Fruit fly (Drosophila melanogaster) whole organism, prepupa: ENCODE data around the gene CG34316.

Source experiments
- Blimp-1 ChIP-seq: fragments of 200-800 bp; sonication (Bioruptor generic); optimal IDR thresholded peaks from 3 replicates; lab custom pipeline; 2017; ENCODE audit warnings: missing biosample characterization, missing genetic modification characterization, mild to moderate bottlenecking, moderate library complexity, missing genetic modification reagents
- CG10669 ChIP-seq: fragments of 200-800 bp; sonication (Bioruptor generic); optimal IDR thresholded peaks from 3 replicates; lab custom pipeline; 2018; ENCODE audit warnings: missing biosample characterization, mild to moderate bottlenecking, missing genetic modification characterization, moderate library complexity
- CG11294 ChIP-seq: fragments of 200-800 bp; sonication (Bioruptor generic); IDR thresholded peaks from 2 replicates; pipeline ENCODE4 v1.3.6; 2022; ENCODE audit warnings: missing biosample characterization, missing genetic modification characterization
- CG15336 ChIP-seq: fragments of 200-800 bp; sonication (Bioruptor generic); IDR thresholded peaks from 2 replicates; pipeline ENCODE4 v1.3.6; 2022; ENCODE audit warnings: missing biosample characterization, missing genetic modification characterization
- CG1621 ChIP-seq: fragments of 200-800 bp; sonication (Bioruptor generic); optimal IDR thresholded peaks from 3 replicates; lab custom pipeline; 2018; ENCODE audit warnings: missing biosample characterization, mild to moderate bottlenecking, missing genetic modification characterization
- CG3032 ChIP-seq: fragments of 200-800 bp; optimal IDR thresholded peaks from 2 replicates; lab custom pipeline; 2019; ENCODE audit warnings: missing biosample characterization, mild to moderate bottlenecking, missing genetic modification characterization, moderate library complexity
- CG31627 ChIP-seq: fragments of 200-800 bp; sonication (Bioruptor generic); optimal IDR thresholded peaks from 3 replicates; lab custom pipeline; 2016; ENCODE audit warnings: missing biosample characterization, missing genetic modification characterization
- CG3919 ChIP-seq: fragments of 200-800 bp; sonication (Bioruptor generic); optimal IDR thresholded peaks from 3 replicates; lab custom pipeline; 2016; ENCODE audit warnings: missing biosample characterization, missing genetic modification characterization
- CG4318 ChIP-seq: fragments of 200-800 bp; sonication (Bioruptor generic); optimal IDR thresholded peaks from 3 replicates; lab custom pipeline; 2017; ENCODE audit warnings: missing biosample characterization, mild to moderate bottlenecking, missing genetic modification characterization
- CG6163 ChIP-seq: fragments of 200-800 bp; sonication (Bioruptor generic); IDR thresholded peaks from 3 replicates; pipeline ENCODE4 v1.3.6; 2022; ENCODE audit warnings: missing biosample characterization, missing genetic modification characterization
- CG6792 ChIP-seq: fragments of 200-800 bp; sonication (Bioruptor generic); optimal IDR thresholded peaks from 3 replicates; lab custom pipeline; 2016; ENCODE audit warnings: missing biosample characterization, missing genetic modification characterization
- CG6808 ChIP-seq: fragments of 200-800 bp; sonication (Bioruptor generic); optimal IDR thresholded peaks from 3 replicates; lab custom pipeline; 2017; ENCODE audit warnings: missing biosample characterization, missing genetic modification characterization, mild to moderate bottlenecking, moderate library complexity, missing genetic modification reagents
- CG6854 ChIP-seq: fragments of 200-800 bp; sonication (Bioruptor generic); optimal IDR thresholded peaks from 2 replicates; lab custom pipeline; 2017; ENCODE audit warnings: missing biosample characterization, mild to moderate bottlenecking, missing genetic modification characterization
- CG8119 ChIP-seq: fragments of 200-800 bp; sonication (Bioruptor generic); IDR thresholded peaks from 3 replicates; pipeline ENCODE4 v1.3.6; 2022; ENCODE audit warnings: missing biosample characterization, missing genetic modification characterization
- CG8319 ChIP-seq: fragments of 200-800 bp; sonication (Bioruptor generic); optimal IDR thresholded peaks from 3 replicates; lab custom pipeline; 2016; ENCODE audit warnings: missing biosample characterization, missing genetic modification characterization
- CG8632 ChIP-seq: fragments of 200-800 bp; sonication (Bioruptor generic); optimal IDR thresholded peaks from 3 replicates; lab custom pipeline; 2016; ENCODE audit warnings: missing biosample characterization, missing genetic modification characterization
- CG9139 ChIP-seq: fragments of 200-800 bp; sonication (Bioruptor generic); optimal IDR thresholded peaks from 3 replicates; lab custom pipeline; 2017; ENCODE audit warnings: missing biosample characterization, mild to moderate bottlenecking, missing genetic modification characterization
- Eip78C ChIP-seq: fragments of 200-800 bp; sonication (Bioruptor generic); peaks from one replicate; lab custom pipeline; 2016; ENCODE audit warnings: missing biosample characterization, missing genetic modification characterization
- Eip93F ChIP-seq: fragments of 200-800 bp; sonication (Bioruptor generic); optimal IDR thresholded peaks from 2 replicates; lab custom pipeline; 2016; ENCODE audit warnings: missing biosample characterization, mild to moderate bottlenecking, missing genetic modification characterization
- Ets21C ChIP-seq: fragments of 200-800 bp; sonication (Bioruptor generic); optimal IDR thresholded peaks from 3 replicates; lab custom pipeline; 2016; ENCODE audit warnings: missing biosample characterization, missing genetic modification characterization
- Gug ChIP-seq: fragments of 200-800 bp; sonication (Bioruptor generic); IDR thresholded peaks from 2 replicates; pipeline ENCODE4 v1.3.6; 2022; ENCODE audit warnings: missing biosample characterization, missing genetic modification characterization
- Hr39 ChIP-seq: fragments of 200-800 bp; sonication (Bioruptor generic); optimal IDR thresholded peaks from 2 replicates; lab custom pipeline; 2016; ENCODE audit warnings: missing biosample characterization, missing genetic modification characterization
- Hr4 ChIP-seq: fragments of 200-800 bp; sonication (Bioruptor generic); optimal IDR thresholded peaks from 3 replicates; lab custom pipeline; 2016; ENCODE audit warnings: missing biosample characterization, missing genetic modification characterization
- Smox ChIP-seq: fragments of 200-800 bp; sonication (Bioruptor generic); optimal IDR thresholded peaks from 3 replicates; lab custom pipeline; 2016; ENCODE audit warnings: missing biosample characterization, missing genetic modification characterization
- Sox14 ChIP-seq: fragments of 200-800 bp; sonication (Bioruptor generic); optimal IDR thresholded peaks from 3 replicates; lab custom pipeline; 2016; ENCODE audit warnings: missing biosample characterization, missing genetic modification characterization
- acj6 ChIP-seq: fragments of 200-800 bp; sonication (Bioruptor generic); optimal IDR thresholded peaks from 3 replicates; lab custom pipeline; 2016; ENCODE audit warnings: missing biosample characterization, missing genetic modification characterization
- cyc ChIP-seq: fragments of 200-800 bp; sonication (Bioruptor generic); optimal IDR thresholded peaks from 3 replicates; lab custom pipeline; 2016; ENCODE audit warnings: missing biosample characterization, missing genetic modification characterization
- dsx ChIP-seq: fragments of 200-800 bp; optimal IDR thresholded peaks from 3 replicates; lab custom pipeline; 2019; ENCODE audit warnings: missing biosample characterization, mild to moderate bottlenecking, missing genetic modification characterization, moderate library complexity; ENCODE audit not compliant: poor library complexity, severe bottlenecking
- eg ChIP-seq: fragments of 200-800 bp; sonication (Bioruptor generic); IDR thresholded peaks from 3 replicates; pipeline ENCODE4 v1.3.6; 2022; ENCODE audit warnings: missing biosample characterization, missing genetic modification characterization
- esn ChIP-seq: fragments of 200-800 bp; sonication (Bioruptor generic); optimal IDR thresholded peaks from 2 replicates; lab custom pipeline; 2016; ENCODE audit warnings: missing biosample characterization, mild to moderate bottlenecking, missing genetic modification characterization, moderate library complexity
- fd85E ChIP-seq: fragments of 200-800 bp; sonication (Bioruptor generic); optimal IDR thresholded peaks from 3 replicates; lab custom pipeline; 2016; ENCODE audit warnings: missing biosample characterization, missing genetic modification characterization
- lz ChIP-seq: fragments of 200-800 bp; sonication (Bioruptor generic); optimal IDR thresholded peaks from 3 replicates; lab custom pipeline; 2016; ENCODE audit warnings: missing biosample characterization, missing genetic modification characterization
- net ChIP-seq: fragments of 200-800 bp; sonication (Bioruptor generic); optimal IDR thresholded peaks from 3 replicates; lab custom pipeline; 2016; ENCODE audit warnings: missing biosample characterization, missing genetic modification characterization
- pdm3 ChIP-seq: fragments of 200-800 bp; sonication (Bioruptor generic); optimal IDR thresholded peaks from 3 replicates; lab custom pipeline; 2016; ENCODE audit warnings: missing biosample characterization, missing genetic modification characterization
- spab ChIP-seq: fragments of 200-800 bp; sonication (Bioruptor generic); optimal IDR thresholded peaks from 2 replicates; lab custom pipeline; 2017; ENCODE audit warnings: missing biosample characterization, mild to moderate bottlenecking, missing genetic modification characterization, missing genetic modification reagents
- ss ChIP-seq, 2 experiments: fragments of 200-800 bp; sonication (Bioruptor generic); optimal IDR thresholded peaks; 2 replicates in 1 of 2; 3 replicates in 1 of 2; lab custom pipeline; 2017 to 2018; ENCODE audit warnings: mild to moderate bottlenecking in 2 of 2, missing biosample characterization in 2 of 2, missing genetic modification characterization in 2 of 2, moderate library complexity in 1 of 2
- svp ChIP-seq: fragments of 200-800 bp; sonication (Bioruptor generic); peaks from one replicate; lab custom pipeline; 2016; ENCODE audit warnings: missing biosample characterization, missing genetic modification characterization
- topi ChIP-seq: fragments of 200-800 bp; sonication (Bioruptor generic); optimal IDR thresholded peaks from 3 replicates; lab custom pipeline; 2016; ENCODE audit warnings: missing biosample characterization, missing genetic modification characterization
- vri ChIP-seq: fragments of 200-800 bp; sonication (Bioruptor generic); optimal IDR thresholded peaks from 3 replicates; lab custom pipeline; 2016; ENCODE audit warnings: missing biosample characterization, mild to moderate bottlenecking, missing genetic modification characterization

The CG34316 gene

dm6 chr3R:15205223-15205622, 25.2 kb upstream of the CG34316 start:
- TF ChIP-seq ss (GFP tag; optimal IDR thresholded peaks at IDR 0.05; lab: Kevin White, UChicago) (peak in 1 of 2 experiments; percentile 65), CG6854 (GFP tag; lab: Kevin White, UChicago) (peak; percentile 42), Blimp-1 (peak; percentile 77), fd85E (GFP tag; lab: Kevin White, UChicago) (no peak), CG10669 (GFP tag; lab: Kevin White, UChicago) (no peak), vri (peak; percentile 32), eg (GFP tag; lab: Robert Waterston, UW) (0 out of 3 replicates have a peak, but pooled peaks have one; percentile 44), lz (GFP tag; lab: Kevin White, UChicago) (no peak), CG6808 (GFP tag; lab: Kevin White, UChicago) (no peak), Eip93F (GFP tag; lab: Kevin White, UChicago) (no peak)

- TF ChIP-seq Eip78C (peak; percentile 59), eg (GFP tag; lab: Robert Waterston, UW) (peak; percentile 46; the same call in 1 of the 3 replicates), dsx (peak; percentile 13), CG1621 (peak; percentile 5), lz (GFP tag; lab: Kevin White, UChicago) (peak; percentile 1), CG6163 (GFP tag; lab: Robert Waterston, UW) (peak; percentile 37; the same call in 2 of the 3 replicates), CG15336 (GFP tag; lab: Robert Waterston, UW) (peak; percentile 35; the same call in 1 of the 2 replicates), svp (no peak), CG3919 (GFP tag; lab: Kevin White, UChicago) (peak; percentile 25), Smox (GFP tag; lab: Kevin White, UChicago) (no peak)
Observed at dm6 chr3R:15206273-15206672, 24.1 kb upstream of the CG34316 start, which contains the start of gene Spn88Ea. Spn88Ea (minus strand) TSS chr3R:15206447.

dm6 chr3R:15208712-15209499, 21.5 kb upstream of the CG34316 start, which contains the start of the genes Spn88Eb and Mau2:
Spn88Eb (minus strand) TSS chr3R:15208762.
Mau2 (plus strand) TSS chr3R:15209204.
- peak; percentile 52 for TF ChIP-seq cyc (GFP tag; lab: Kevin White, UChicago)
- peak; percentile 18; the same call in 1 of the 3 replicates for TF ChIP-seq CG6163 (GFP tag; lab: Robert Waterston, UW)
- peak; percentile 58 for TF ChIP-seq lz (GFP tag; lab: Kevin White, UChicago)
- peak; percentile 43; the same call in 1 of the 2 replicates for TF ChIP-seq CG11294 (GFP tag; lab: Robert Waterston, UW)
- TF ChIP-seq Eip93F (GFP tag; lab: Kevin White, UChicago): peak; percentile 33
- peak; percentile 70 for TF ChIP-seq eg (GFP tag; lab: Robert Waterston, UW)
- TF ChIP-seq Gug: peak; percentile 60
- TF ChIP-seq CG31627 (GFP tag; lab: Kevin White, UChicago): peak; percentile 63
- peak; percentile 8 for TF ChIP-seq CG6792
- no peak for TF ChIP-seq CG4318 (GFP tag; lab: Kevin White, UChicago)
- TF ChIP-seq CG3032: peak; percentile 62
- no peak for TF ChIP-seq CG8119 (GFP tag; lab: Robert Waterston, UW)
- no peak for TF ChIP-seq Eip78C
- TF ChIP-seq Ets21C (GFP tag; lab: Kevin White, UChicago): no peak
- TF ChIP-seq esn: peak; percentile 52
- peak; percentile 49 for TF ChIP-seq Sox14 (GFP tag; lab: Kevin White, UChicago)

dm6 chr3R:15213362-15213989, 16.9 kb upstream of the CG34316 start, which contains the start of the genes CG6654 and CG4210:
CG6654 (minus strand) TSS chr3R:15213658.
CG4210 (plus strand) TSS chr3R:15213974.
- TF ChIP-seq Hr39 (no peak), CG3032 (peak; percentile 4), Hr4 (no peak), cyc (GFP tag; lab: Kevin White, UChicago) (peak; percentile 30), spab (GFP tag; lab: Kevin White, UChicago) (no peak), net (GFP tag; lab: Kevin White, UChicago) (no peak), dsx (no peak), CG8632 (GFP tag; lab: Kevin White, UChicago) (no peak), CG9139 (GFP tag; lab: Kevin White, UChicago) (no peak), esn (peak; percentile 35), CG6808 (GFP tag; lab: Kevin White, UChicago) (no peak), CG1621 (no peak), Sox14 (GFP tag; lab: Kevin White, UChicago) (peak; percentile 33), CG31627 (GFP tag; lab: Kevin White, UChicago) (peak; percentile 8), CG8319 (no peak), CG6792 (no peak), Eip78C (no peak), acj6 (GFP tag; lab: Kevin White, UChicago) (no peak), fd85E (GFP tag; lab: Kevin White, UChicago) (no peak), pdm3 (GFP tag; lab: Kevin White, UChicago) (no peak), Smox (GFP tag; lab: Kevin White, UChicago) (no peak), CG6163 (GFP tag; lab: Robert Waterston, UW) (no peak), CG3919 (GFP tag; lab: Kevin White, UChicago) (no peak), lz (GFP tag; lab: Kevin White, UChicago) (no peak), topi (GFP tag; lab: Kevin White, UChicago) (no peak)
- TF ChIP-seq, all 60 proteins: peak for 5
